Worm (Caenorhabditis elegans) whole organism, late embryonic: ENCODE measurements around the gene lips-9.

Experiments
- C08G9.2 ChIP-seq: sonication (generic microtip); optimal IDR thresholded peaks from 2 replicates; lab custom pipeline; 2016; ENCODE audit warnings: mild to moderate bottlenecking, missing genetic modification characterization, moderate library complexity, missing compliant biosample characterization
- C38D4.7 ChIP-seq: fragments of 200-800 bp; sonication (Bioruptor generic); optimal IDR thresholded peaks from 2 replicates; lab custom pipeline; 2018; ENCODE audit warnings: mild to moderate bottlenecking, missing genetic modification characterization, moderate library complexity, missing compliant biosample characterization
- F13H6.1 ChIP-seq: sonication (generic microtip); optimal IDR thresholded peaks from 2 replicates; lab custom pipeline; 2016; ENCODE audit warnings: missing genetic modification characterization, missing compliant biosample characterization
- ceh-18 ChIP-seq: sonication (generic microtip); optimal IDR thresholded peaks from 2 replicates; lab custom pipeline; 2016; ENCODE audit warnings: missing genetic modification characterization, missing compliant biosample characterization
- ceh-19 ChIP-seq: fragments of 200-800 bp; sonication (Bioruptor generic); optimal IDR thresholded peaks from 2 replicates; lab custom pipeline; 2018; ENCODE audit warnings: mild to moderate bottlenecking, missing genetic modification characterization, missing compliant biosample characterization
- ceh-34 ChIP-seq: sonication (generic microtip); optimal IDR thresholded peaks from 2 replicates; lab custom pipeline; 2016; ENCODE audit warnings: mild to moderate bottlenecking, missing genetic modification characterization, missing compliant biosample characterization
- ceh-9 ChIP-seq: sonication (generic microtip); optimal IDR thresholded peaks from 2 replicates; lab custom pipeline; 2016; ENCODE audit warnings: mild to moderate bottlenecking, missing genetic modification characterization, inconsistent platforms, missing compliant biosample characterization
- elt-2 ChIP-seq: sonication (generic microtip); optimal IDR thresholded peaks from 2 replicates; lab custom pipeline; 2016; ENCODE audit warnings: missing genetic modification reagents, missing genetic modification characterization, missing compliant biosample characterization
- hlh-13 ChIP-seq: fragments of 200-800 bp; sonication (Bioruptor generic); optimal IDR thresholded peaks from 2 replicates; lab custom pipeline; 2018; ENCODE audit warnings: mild to moderate bottlenecking, missing genetic modification characterization, missing compliant biosample characterization
- hlh-30 ChIP-seq: sonication (generic microtip); optimal IDR thresholded peaks from 2 replicates; lab custom pipeline; 2017; ENCODE audit warnings: antibody characterized with exemption, missing genetic modification characterization, missing compliant biosample characterization; ENCODE audit not compliant: insufficient read depth
- hlh-6 ChIP-seq: sonication (generic microtip); optimal IDR thresholded peaks from 2 replicates; lab custom pipeline; 2016; ENCODE audit warnings: missing genotype, missing genetic modification characterization, missing compliant biosample characterization
- lim-6 ChIP-seq: sonication (generic microtip); optimal IDR thresholded peaks from 2 replicates; lab custom pipeline; 2016; ENCODE audit warnings: missing genetic modification characterization, missing compliant biosample characterization
- madf-2 ChIP-seq: sonication (generic microtip); optimal IDR thresholded peaks from 2 replicates; lab custom pipeline; 2017; ENCODE audit warnings: missing genetic modification characterization, missing compliant biosample characterization
- nfya-1 ChIP-seq: sonication (generic microtip); optimal IDR thresholded peaks from 2 replicates; lab custom pipeline; 2017; ENCODE audit warnings: missing genetic modification characterization, mild to moderate bottlenecking, missing compliant biosample characterization, antibody characterized with exemption, moderate library complexity
- nhr-11 ChIP-seq: fragments of 150-350 bp; optimal IDR thresholded peaks from 2 replicates; lab custom pipeline; 2014; ENCODE audit warnings: missing biosample characterization, missing genetic modification characterization
- npax-4 ChIP-seq: sonication (generic microtip); optimal IDR thresholded peaks from 2 replicates; lab custom pipeline; 2016; ENCODE audit warnings: missing genetic modification characterization, missing compliant biosample characterization
- odd-2 ChIP-seq: sonication (generic microtip); optimal IDR thresholded peaks from 2 replicates; lab custom pipeline; 2017; ENCODE audit warnings: antibody characterized with exemption, mild to moderate bottlenecking, missing genetic modification characterization, missing compliant biosample characterization
- pat-9 ChIP-seq: fragments of 200-800 bp; sonication (Bioruptor generic); optimal IDR thresholded peaks from 2 replicates; lab custom pipeline; 2018; ENCODE audit warnings: mild to moderate bottlenecking, missing genetic modification characterization, moderate library complexity, missing compliant biosample characterization
- pha-2 ChIP-seq: sonication (generic microtip); optimal IDR thresholded peaks from 2 replicates; lab custom pipeline; 2017; ENCODE audit warnings: mild to moderate bottlenecking, missing genetic modification characterization, missing compliant biosample characterization
- pqm-1 ChIP-seq: sonication (generic microtip); optimal IDR thresholded peaks from 2 replicates; lab custom pipeline; 2016; ENCODE audit warnings: missing genetic modification characterization, missing compliant biosample characterization
- pros-1 ChIP-seq: fragments of 150-350 bp; optimal IDR thresholded peaks from 2 replicates; lab custom pipeline; 2014; ENCODE audit warnings: missing biosample characterization, missing genetic modification reagents, missing genetic modification characterization
- sdc-2 ChIP-seq: sonication (generic microtip); optimal IDR thresholded peaks from 2 replicates; lab custom pipeline; 2016; ENCODE audit warnings: missing genotype, missing genetic modification characterization, missing compliant biosample characterization
- sox-4 ChIP-seq: sonication (generic microtip); optimal IDR thresholded peaks from 2 replicates; lab custom pipeline; 2017; ENCODE audit warnings: mild to moderate bottlenecking, missing genetic modification characterization, inconsistent platforms, missing compliant biosample characterization
- syd-9 ChIP-seq: sonication (generic microtip); optimal IDR thresholded peaks from 2 replicates; lab custom pipeline; 2016; ENCODE audit warnings: mild to moderate bottlenecking, missing genetic modification characterization, moderate library complexity, missing compliant biosample characterization
- unc-42 ChIP-seq: sonication (generic microtip); optimal IDR thresholded peaks from 2 replicates; lab custom pipeline; 2016; ENCODE audit warnings: missing genotype, missing genetic modification characterization, missing compliant biosample characterization
- unc-86 ChIP-seq: sonication (generic microtip); optimal IDR thresholded peaks from 2 replicates; lab custom pipeline; 2016; ENCODE audit warnings: missing genetic modification characterization, missing compliant biosample characterization

The lips-9 gene

DNA sequence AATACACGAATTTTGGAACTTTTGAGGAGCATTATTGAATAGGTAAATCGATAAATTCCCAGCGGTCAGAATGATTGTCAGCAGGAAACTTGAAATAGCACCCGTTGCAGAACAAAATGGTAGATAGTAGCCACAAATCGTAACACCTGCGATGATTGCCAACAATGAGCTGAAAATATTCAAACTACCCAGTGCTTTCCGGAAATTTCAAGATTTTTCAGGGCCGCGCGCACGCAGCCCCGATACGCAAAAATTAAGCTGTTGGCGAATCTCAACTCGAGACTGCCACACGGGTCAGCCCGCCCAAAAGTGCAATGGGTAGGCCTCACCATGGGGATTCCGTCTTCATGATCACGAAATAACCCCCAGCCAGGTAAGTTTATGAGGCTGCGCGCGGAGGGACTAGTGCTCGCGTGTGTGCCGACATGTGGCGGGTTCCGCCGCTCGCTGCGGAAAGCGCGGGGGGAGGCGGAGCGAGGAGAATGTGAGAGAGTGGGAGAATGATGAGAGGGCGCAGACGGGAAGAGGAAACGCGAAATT, 9.5 kb upstream of the lips-9 start (continued):
- peak; percentile 50 for TF ChIP-seq syd-9 (tag; lab: Kevin White, UChicago)
- TF ChIP-seq nfya-1 (tag; lab: Kevin White, UChicago) = peak; percentile 66
- TF ChIP-seq elt-2 (tag; lab: Kevin White, UChicago) = peak; percentile 82
- no peak for TF ChIP-seq odd-2 (tag; lab: Kevin White, UChicago)
- no peak for TF ChIP-seq nhr-11 (tag; lab: Kevin White, UChicago)
- TF ChIP-seq C38D4.7 (GFP tag; lab: Kevin White, UChicago) = peak; percentile 42
- peak; percentile 77 for TF ChIP-seq ceh-34 (tag; lab: Kevin White, UChicago)
- peak; percentile 78 for TF ChIP-seq pha-2 (tag; lab: Kevin White, UChicago)
- TF ChIP-seq unc-86 (tag; lab: Kevin White, UChicago) = no peak
- peak; percentile 78 for TF ChIP-seq hlh-30 (tag; lab: Kevin White, UChicago)
- TF ChIP-seq madf-2 = peak; percentile 26
- TF ChIP-seq F13H6.1 (tag; lab: Kevin White, UChicago) = peak; percentile 37
- peak; percentile 85 for TF ChIP-seq pros-1 (tag; lab: Kevin White, UChicago)
- TF ChIP-seq pat-9 = peak; percentile 34
- TF ChIP-seq hlh-6 = peak; percentile 65
- TF ChIP-seq ceh-9 (tag; lab: Kevin White, UChicago) = no peak
- TF ChIP-seq pqm-1 (tag; lab: Kevin White, UChicago) = peak; percentile 29

DNA sequence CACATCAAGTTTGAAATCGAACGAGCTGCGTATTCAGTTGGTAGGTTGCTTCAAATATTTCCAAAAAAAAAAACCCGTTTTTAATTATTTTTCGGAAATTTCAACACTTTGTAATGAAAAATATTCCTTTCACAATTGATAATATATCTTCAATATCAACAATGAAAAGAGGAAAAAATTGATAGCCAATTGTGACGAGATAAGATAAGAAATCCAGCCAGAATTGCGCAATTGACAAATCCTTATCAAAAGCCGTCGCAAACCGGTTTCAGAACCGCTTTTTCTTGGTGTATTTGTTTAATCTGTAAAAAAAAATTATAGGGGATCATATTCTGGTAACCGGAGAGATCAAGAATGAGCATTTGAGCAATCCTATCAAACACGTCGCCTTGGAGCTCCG, 7.3 kb upstream of the lips-9 start:
- no peak for TF ChIP-seq ceh-18 (tag; lab: Kevin White, UChicago)
- peak; percentile 28 for TF ChIP-seq elt-2 (tag; lab: Kevin White, UChicago)
- TF ChIP-seq pqm-1 (tag; lab: Kevin White, UChicago) = no peak
- TF ChIP-seq, all 69 proteins: peak for 1

DNA sequence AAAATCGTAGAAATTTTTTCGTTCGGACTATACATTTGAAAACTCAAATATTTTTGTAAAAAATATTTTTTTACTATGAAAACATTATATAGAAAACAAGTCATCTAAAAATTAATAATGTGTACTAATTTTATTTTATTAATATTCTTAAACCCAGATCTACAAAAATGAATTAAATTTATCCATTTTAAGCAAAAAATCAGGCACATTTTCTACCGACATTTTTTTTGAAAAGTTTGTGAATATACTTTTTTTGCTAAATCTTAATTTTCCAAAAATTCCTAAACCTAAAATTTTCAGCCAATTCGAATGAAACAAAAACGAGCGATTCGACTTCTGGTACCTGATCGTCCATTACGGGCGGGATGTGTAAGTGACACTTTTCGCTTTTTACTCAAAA, 4.6 kb upstream of the lips-9 start, which contains the start of gene arrd-10:
arrd-10 (plus strand) TSS at position 301 of the 400 bp plus-strand sequence.
- TF ChIP-seq pha-2 (tag; lab: Kevin White, UChicago) (no peak), sdc-2 (no peak), elt-2 (tag; lab: Kevin White, UChicago) (no peak)

DNA sequence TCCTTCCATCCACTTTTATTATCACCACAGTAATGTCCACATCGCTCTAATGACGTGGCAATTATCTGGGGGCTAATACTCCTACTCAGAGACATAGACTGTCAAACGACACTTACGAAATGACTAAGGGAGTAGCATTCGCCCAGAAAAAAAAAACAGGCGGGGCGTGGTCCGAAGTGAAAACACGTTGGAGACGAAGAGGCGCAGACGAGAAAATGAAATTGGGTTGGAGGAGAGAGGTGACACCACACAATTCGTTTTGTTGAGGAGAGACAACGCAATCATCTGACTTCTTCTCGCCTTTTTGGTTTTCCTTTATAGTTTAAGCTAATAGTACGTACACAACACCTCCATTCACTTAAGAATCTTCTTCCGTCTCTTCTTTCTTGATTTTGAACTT, 4.0 kb upstream of the lips-9 start:
- TF ChIP-seq ceh-19 (GFP tag; lab: Kevin White, UChicago) (no peak), unc-42 (peak; percentile 33)

DNA sequence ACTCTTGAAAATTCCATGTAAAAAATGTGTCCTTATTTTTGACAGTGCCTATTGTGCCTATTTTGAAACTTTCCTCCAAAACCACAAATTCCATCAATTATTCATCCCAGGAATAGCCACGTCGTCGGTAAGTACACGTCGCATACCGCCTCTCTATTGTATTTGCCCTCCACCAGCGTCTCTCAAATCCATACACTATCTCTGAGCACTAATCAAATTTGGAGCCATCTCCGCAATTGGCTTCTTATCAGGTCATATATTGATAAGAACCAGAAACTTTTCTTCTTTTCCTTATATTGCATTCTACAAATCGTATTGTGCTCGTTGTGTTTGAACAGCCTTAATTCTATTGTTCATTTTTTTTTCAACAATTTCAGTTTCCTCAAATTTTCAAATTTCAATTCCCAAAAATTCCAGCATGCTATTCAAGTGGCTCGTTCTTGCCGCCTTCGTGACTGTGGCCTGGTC, 3.7 kb downstream of the lips-9 start, which contains the start of gene dct-18:
dct-18 (plus strand) TSS at position 418 of the 468 bp plus-strand sequence.
- TF ChIP-seq madf-2 (no peak), elt-2 (tag; lab: Kevin White, UChicago) (peak; percentile 94), C38D4.7 (GFP tag; lab: Kevin White, UChicago) (no peak)

DNA sequence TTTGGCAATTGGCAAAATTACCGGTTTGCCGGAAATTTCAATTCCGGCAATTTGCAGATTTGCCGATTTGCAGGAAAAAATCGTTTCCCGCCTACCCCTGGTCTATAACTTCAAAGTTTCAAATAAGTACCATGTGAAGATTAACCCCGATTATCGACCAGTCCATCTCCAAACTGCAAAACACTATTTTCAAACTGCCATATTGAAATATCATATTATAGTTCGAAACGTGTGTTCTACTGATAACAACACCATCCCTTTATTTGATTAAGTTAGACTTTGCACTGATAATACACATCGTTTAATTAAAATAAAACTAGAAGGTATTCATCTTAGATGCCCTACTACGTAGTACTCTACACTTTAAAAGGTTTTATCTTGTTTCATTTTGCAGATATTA, 5.0 kb downstream of the lips-9 start:
- no peak for TF ChIP-seq ceh-34 (tag; lab: Kevin White, UChicago)
- no peak for TF ChIP-seq lim-6 (tag; lab: Kevin White, UChicago)
- TF ChIP-seq sox-4 (tag; lab: Kevin White, UChicago) = no peak
- TF ChIP-seq C08G9.2 = no peak
- no peak for TF ChIP-seq npax-4 (tag; lab: Kevin White, UChicago)

DNA sequence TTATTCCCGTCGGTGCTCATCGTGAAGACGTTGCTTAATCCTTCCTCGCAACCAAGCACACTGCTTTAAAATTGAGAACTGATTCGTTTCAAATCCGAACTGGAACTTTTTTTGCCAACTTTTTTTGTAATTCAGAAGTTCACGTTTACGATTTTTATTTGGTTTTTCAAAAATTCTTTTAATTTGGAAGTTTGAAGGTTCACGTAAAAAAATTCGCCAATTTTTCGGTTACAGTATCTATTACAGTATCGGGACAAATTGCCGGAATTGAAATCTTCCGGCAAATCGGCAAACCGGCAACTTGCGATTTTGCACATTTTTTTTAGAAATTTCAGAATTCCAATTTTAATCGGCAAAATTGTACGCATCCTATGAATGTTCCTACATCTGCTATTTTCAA, 6.9 kb downstream of the lips-9 start, which contains the start of gene F58G1.3:
F58G1.3 (minus strand) TSS at position 101 of the 400 bp plus-strand sequence.
- no peak for TF ChIP-seq syd-9 (tag; lab: Kevin White, UChicago)
- TF ChIP-seq ceh-19 (GFP tag; lab: Kevin White, UChicago) = no peak
- no peak for TF ChIP-seq hlh-13
- TF ChIP-seq C38D4.7 (GFP tag; lab: Kevin White, UChicago) = no peak
